Worm (Caenorhabditis elegans) whole organism, L3 larva: ENCODE data around the gene F54D12.8.

ENCODE experiments used
- pqm-1 ChIP-seq: fragments of 150-350 bp; optimal IDR thresholded peaks from 2 replicates; lab custom pipeline; 2017; ENCODE audit warnings: missing biosample characterization, missing genetic modification characterization, inconsistent platforms
- unc-39 ChIP-seq: sonication (generic microtip); optimal IDR thresholded peaks from 4 replicates; lab custom pipeline; 2017; ENCODE audit warnings: missing biosample characterization, missing genetic modification characterization
- unc-62 ChIP-seq: fragments of 150-350 bp; sonication (generic microtip); optimal IDR thresholded peaks from 4 replicates; lab custom pipeline; 2014; ENCODE audit warnings: missing biosample characterization, missing genetic modification reagents, missing genetic modification characterization

ce11 chrII:1441479-1441878 is 43.6 kb upstream of the F54D12.8 start:
- no peak for TF ChIP-seq pqm-1 (tag; lab: Kevin White, UChicago)
- TF ChIP-seq unc-62 (GFP tag; lab: Kevin White, UChicago), result no peak
- TF ChIP-seq unc-39, result no peak
